Fruit fly (Drosophila melanogaster): ENCODE data around the gene kek1.

The kek1 gene

DNA sequence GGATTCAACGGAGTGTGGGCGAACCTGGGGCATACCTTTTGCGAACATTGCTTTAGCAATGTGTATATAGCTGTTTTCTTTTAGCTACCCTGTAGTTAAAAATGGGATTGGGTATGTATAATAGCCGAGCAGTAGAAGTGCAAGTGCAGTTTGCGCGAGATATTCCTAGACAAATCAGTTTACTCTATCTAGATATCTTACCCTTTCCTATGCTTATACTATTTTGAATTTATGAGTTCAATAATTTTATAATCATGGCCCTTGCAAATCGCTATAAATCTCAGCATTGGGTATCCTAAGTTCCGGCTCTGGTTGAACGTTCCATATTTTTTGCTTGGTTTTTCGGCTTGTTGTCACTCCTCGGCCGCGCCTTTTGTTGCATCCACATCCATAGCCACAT, 17.8 kb upstream of the kek1 start:
- TF ChIP-seq CG8159 (tag; optimal IDR thresholded peaks at IDR 0.05): peak; percentile 63
- TF ChIP-seq CG17806 (tag; optimal IDR thresholded peaks at IDR 0.05): peak; percentile 53
- TF ChIP-seq CG9948 (tag; optimal IDR thresholded peaks at IDR 0.05): peak; percentile 56
- TF ChIP-seq CG8301 (tag; optimal IDR thresholded peaks at IDR 0.05): peak; percentile 37
- peak; percentile 45 for TF ChIP-seq CG14655 (GFP tag; optimal IDR thresholded peaks at IDR 0.05)
- peak; percentile 32 for TF ChIP-seq CG34367 (tag; optimal IDR thresholded peaks at IDR 0.05)
- no peak for TF ChIP-seq CG32121 (GFP tag; IDR thresholded peaks at IDR 0.05)
- TF ChIP-seq gl (tag; optimal IDR thresholded peaks at IDR 0.05): no peak
- peak; percentile 27 for TF ChIP-seq Pif1B (GFP tag; optimal IDR thresholded peaks at IDR 0.05)
- TF ChIP-seq D1 (tag; optimal IDR thresholded peaks at IDR 0.05): no peak
- TF ChIP-seq rn (GFP tag; IDR thresholded peaks at IDR 0.05): no peak
- peak; percentile 44 for TF ChIP-seq Pif1A (GFP tag; optimal IDR thresholded peaks at IDR 0.05)
- peak; percentile 53 for TF ChIP-seq CG15710 (tag; optimal IDR thresholded peaks at IDR 0.05)
- TF ChIP-seq CG10348 (GFP tag; IDR thresholded peaks at IDR 0.05): no peak
- no peak for TF ChIP-seq EcR (GFP tag; optimal IDR thresholded peaks at IDR 0.05)
- TF ChIP-seq Snoo (tag; optimal IDR thresholded peaks at IDR 0.05): peak; percentile 22

DNA sequence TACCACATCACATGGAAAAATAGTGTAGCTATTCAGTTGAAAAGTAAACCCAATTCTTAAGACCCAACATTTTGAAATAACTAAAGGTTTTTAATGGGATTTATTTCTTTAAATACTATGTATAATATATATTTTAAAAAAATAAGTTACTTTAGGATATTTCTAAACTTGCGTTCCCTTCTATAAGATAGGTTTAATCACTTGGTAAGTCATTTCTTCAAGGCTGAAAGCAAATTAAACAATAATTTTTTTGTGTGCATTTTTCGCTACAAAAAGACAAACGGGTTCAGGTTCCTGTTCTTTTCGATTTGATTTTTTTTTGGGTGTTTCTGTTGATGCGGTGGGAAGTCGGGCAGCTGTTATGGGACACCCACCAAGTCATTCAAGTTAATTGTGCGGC, 14.8 kb upstream of the kek1 start:
- TF ChIP-seq Snoo (tag; optimal IDR thresholded peaks at IDR 0.05) (no peak), CG8301 (tag; optimal IDR thresholded peaks at IDR 0.05) (peak; percentile 52), Pif1A (GFP tag; optimal IDR thresholded peaks at IDR 0.05) (no peak), CG15710 (tag; optimal IDR thresholded peaks at IDR 0.05) (no peak), CG14655 (GFP tag; optimal IDR thresholded peaks at IDR 0.05) (peak; percentile 56), CG9948 (tag; optimal IDR thresholded peaks at IDR 0.05) (peak; percentile 19), EcR (GFP tag; optimal IDR thresholded peaks at IDR 0.05) (no peak), fd96Ca (GFP tag; IDR thresholded peaks at IDR 0.05) (no peak), CG8159 (tag; optimal IDR thresholded peaks at IDR 0.05) (peak; percentile 28), CG17806 (tag; optimal IDR thresholded peaks at IDR 0.05) (peak; percentile 19), CG10348 (GFP tag; IDR thresholded peaks at IDR 0.05) (no peak), CG13204 (GFP tag; optimal IDR thresholded peaks at IDR 0.05) (no peak)

DNA sequence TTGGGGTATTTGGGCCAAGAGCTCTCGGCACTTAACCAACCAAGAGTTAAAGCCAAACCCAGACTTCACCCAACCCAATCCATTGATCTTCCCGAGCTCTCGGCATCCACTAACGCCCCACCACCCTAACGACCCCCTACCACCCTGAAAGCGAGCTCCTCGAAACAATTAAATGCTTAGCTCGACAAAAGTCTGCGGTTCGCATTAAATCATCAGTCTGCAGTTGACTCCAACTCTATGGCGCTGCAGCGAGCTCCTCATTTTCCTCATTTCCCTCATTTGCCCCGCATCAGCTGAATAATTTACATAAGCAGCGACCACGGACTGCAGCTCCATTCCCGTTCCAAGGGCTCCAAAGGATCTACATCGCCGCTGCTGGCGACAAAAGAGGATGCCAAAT, 13.5 kb upstream of the kek1 start:
- no peak for TF ChIP-seq CG15710 (tag; optimal IDR thresholded peaks at IDR 0.05)
- no peak for TF ChIP-seq CG4496 (GFP tag; IDR thresholded peaks at IDR 0.05)
- TF ChIP-seq CG17806 (tag; optimal IDR thresholded peaks at IDR 0.05): no peak
- no peak for TF ChIP-seq CG8159 (tag; optimal IDR thresholded peaks at IDR 0.05)
- no peak for TF ChIP-seq CG34367 (tag; optimal IDR thresholded peaks at IDR 0.05)
- TF ChIP-seq gl (tag; optimal IDR thresholded peaks at IDR 0.05): no peak
- no peak for TF ChIP-seq Snoo (tag; optimal IDR thresholded peaks at IDR 0.05)
- TF ChIP-seq rn (GFP tag; IDR thresholded peaks at IDR 0.05): no peak
- TF ChIP-seq Pif1B (GFP tag; optimal IDR thresholded peaks at IDR 0.05): no peak
- no peak for TF ChIP-seq CG32121 (GFP tag; IDR thresholded peaks at IDR 0.05)
- TF ChIP-seq Pif1A (GFP tag; optimal IDR thresholded peaks at IDR 0.05): no peak
- TF ChIP-seq CG9948 (tag; optimal IDR thresholded peaks at IDR 0.05): no peak
- TF ChIP-seq CG12605 (GFP tag; IDR thresholded peaks at IDR 0.05): no peak
- no peak for TF ChIP-seq Ets98B (GFP tag; IDR thresholded peaks at IDR 0.05)
- no peak for TF ChIP-seq fd96Ca (GFP tag; IDR thresholded peaks at IDR 0.05)
- TF ChIP-seq CG10348 (GFP tag; IDR thresholded peaks at IDR 0.05): no peak
- TF ChIP-seq CG13204 (GFP tag; optimal IDR thresholded peaks at IDR 0.05): no peak
- no peak for TF ChIP-seq CG14655 (GFP tag; optimal IDR thresholded peaks at IDR 0.05)
- TF ChIP-seq D1 (tag; optimal IDR thresholded peaks at IDR 0.05): no peak

DNA sequence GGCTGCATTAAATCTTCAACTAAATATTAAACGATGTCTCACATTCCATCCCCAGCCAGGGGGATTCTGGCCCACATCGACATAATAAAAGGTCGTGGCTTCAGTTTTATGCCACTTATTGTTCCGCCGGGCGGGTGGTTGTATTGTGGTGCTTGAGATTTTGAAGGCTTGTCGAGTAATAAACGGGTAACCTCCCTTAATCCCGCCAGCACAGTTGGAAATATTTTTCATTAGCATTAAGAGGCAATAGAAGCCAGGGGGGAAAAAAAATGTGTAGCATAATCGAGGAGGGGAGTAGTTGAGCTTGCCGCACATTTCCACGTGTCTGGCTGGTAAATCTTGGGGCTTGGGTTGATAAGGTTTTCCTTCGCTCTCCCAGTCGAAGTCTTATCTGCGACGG, 8.1 kb upstream of the kek1 start:
- TF ChIP-seq CG9948 (tag; optimal IDR thresholded peaks at IDR 0.05) (no peak), EcR (GFP tag; optimal IDR thresholded peaks at IDR 0.05) (no peak), CG10348 (GFP tag; IDR thresholded peaks at IDR 0.05) (no peak), CG8301 (tag; optimal IDR thresholded peaks at IDR 0.05) (no peak), D1 (tag; optimal IDR thresholded peaks at IDR 0.05) (no peak), CG14655 (GFP tag; optimal IDR thresholded peaks at IDR 0.05) (no peak), fd96Ca (GFP tag; IDR thresholded peaks at IDR 0.05) (no peak), CG15710 (tag; optimal IDR thresholded peaks at IDR 0.05) (no peak), CG8159 (tag; optimal IDR thresholded peaks at IDR 0.05) (no peak), Pif1A (GFP tag; optimal IDR thresholded peaks at IDR 0.05) (no peak), Ets98B (GFP tag; IDR thresholded peaks at IDR 0.05) (no peak), rn (GFP tag; IDR thresholded peaks at IDR 0.05) (no peak), gl (tag; optimal IDR thresholded peaks at IDR 0.05) (no peak), CG4496 (GFP tag; IDR thresholded peaks at IDR 0.05) (no peak), CG12605 (GFP tag; IDR thresholded peaks at IDR 0.05) (no peak), CG17806 (tag; optimal IDR thresholded peaks at IDR 0.05) (no peak), CG34367 (tag; optimal IDR thresholded peaks at IDR 0.05) (no peak), CG13204 (GFP tag; optimal IDR thresholded peaks at IDR 0.05) (no peak), Pif1B (GFP tag; optimal IDR thresholded peaks at IDR 0.05) (no peak)

DNA sequence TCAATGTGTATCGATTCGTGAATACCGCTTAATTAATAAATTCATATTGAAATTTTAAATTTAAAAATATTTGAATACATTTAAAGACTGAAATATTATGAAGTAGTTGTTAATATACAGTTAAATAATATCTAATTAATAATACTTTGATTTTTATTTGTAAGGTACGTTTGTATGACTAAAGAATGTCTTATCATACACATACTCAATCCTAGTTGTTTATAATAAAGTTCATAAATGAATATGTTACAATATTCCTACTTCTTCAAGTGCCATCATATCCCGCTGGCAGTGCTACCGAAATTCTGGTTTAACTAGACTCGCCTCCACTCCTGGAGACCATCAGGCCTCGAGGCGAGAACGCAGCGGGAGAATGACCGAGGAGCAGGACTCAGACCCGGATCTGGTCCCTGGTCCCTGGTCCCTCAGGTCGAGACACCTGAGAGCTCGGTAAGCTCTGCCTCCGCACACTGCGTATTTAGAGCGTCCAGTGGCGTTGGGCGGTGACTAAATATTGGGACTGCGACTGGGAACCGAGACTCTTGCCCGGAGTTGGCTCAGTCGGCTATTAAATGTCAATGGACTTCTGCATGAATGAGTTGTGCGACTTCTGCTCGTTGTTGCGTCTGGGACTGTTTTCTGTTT, 6.8 kb upstream of the kek1 start:
- TF ChIP-seq CG34367 (tag; optimal IDR thresholded peaks at IDR 0.05) (peak; percentile 84), CG8301 (tag; optimal IDR thresholded peaks at IDR 0.05) (peak; percentile 83), CG14655 (GFP tag; optimal IDR thresholded peaks at IDR 0.05) (peak; percentile 89), CG10348 (GFP tag; IDR thresholded peaks at IDR 0.05) (no peak), Pif1A (GFP tag; optimal IDR thresholded peaks at IDR 0.05) (peak; percentile 43), gl (tag; optimal IDR thresholded peaks at IDR 0.05) (no peak), Ets98B (GFP tag; IDR thresholded peaks at IDR 0.05) (0 out of 2 replicates have a peak, but pooled peaks have one; percentile 5), CG9948 (tag; optimal IDR thresholded peaks at IDR 0.05) (peak; percentile 90), EcR (GFP tag; optimal IDR thresholded peaks at IDR 0.05) (peak; percentile 53), CG17806 (tag; optimal IDR thresholded peaks at IDR 0.05) (peak; percentile 75), CG32121 (GFP tag; IDR thresholded peaks at IDR 0.05) (no peak), D1 (tag; optimal IDR thresholded peaks at IDR 0.05) (peak; percentile 91), CG12605 (GFP tag; IDR thresholded peaks at IDR 0.05) (0 out of 2 replicates have a peak, but pooled peaks have one; percentile 20), CG13204 (GFP tag; optimal IDR thresholded peaks at IDR 0.05) (peak; percentile 46), rn (GFP tag; IDR thresholded peaks at IDR 0.05) (no peak), Pif1B (GFP tag; optimal IDR thresholded peaks at IDR 0.05) (peak; percentile 52), CG4496 (GFP tag; IDR thresholded peaks at IDR 0.05) (peak; percentile 85), CG15710 (tag; optimal IDR thresholded peaks at IDR 0.05) (peak; percentile 92), Snoo (tag; optimal IDR thresholded peaks at IDR 0.05) (peak; percentile 66), fd96Ca (GFP tag; IDR thresholded peaks at IDR 0.05) (no peak), CG8159 (tag; optimal IDR thresholded peaks at IDR 0.05) (peak; percentile 94)

All from whole organism, pupa.